Worm (Caenorhabditis elegans): ENCODE measurements around the gene unc-103.

DNA sequence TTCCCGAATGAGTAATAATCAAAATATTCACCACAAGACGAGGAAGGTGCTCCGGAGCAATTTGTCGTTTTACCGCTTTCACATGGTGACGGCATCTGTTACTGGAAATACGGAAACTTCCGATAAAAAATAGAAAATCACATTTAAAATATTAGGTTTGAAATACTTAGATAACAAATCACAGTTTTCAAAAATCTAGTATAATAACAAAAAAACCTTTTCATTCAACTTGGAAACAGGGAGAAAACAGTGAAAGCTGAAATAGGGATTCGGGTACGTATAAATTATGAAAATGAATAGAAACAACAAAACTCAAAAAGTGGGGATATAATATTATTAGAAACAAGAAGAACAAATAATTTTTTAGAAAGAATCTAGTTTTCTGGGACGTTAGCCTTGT, 66.2 kb downstream of the unc-103 start, which contains the start of gene C16C10.1:
- TF ChIP-seq tbx-11 (GFP tag; IDR thresholded peaks at IDR 0.05) (no peak), ama-1 (optimal IDR thresholded peaks at IDR 0.05) (no peak), hmbx-1 (tag; optimal IDR thresholded peaks at IDR 0.05) (no peak), tra-4 (tag; optimal IDR thresholded peaks at IDR 0.05) (no peak), pes-1 (GFP tag; IDR thresholded peaks at IDR 0.05) (no peak), B0310.2 (tag; optimal IDR thresholded peaks at IDR 0.05) (no peak), aly-1 (tag; optimal IDR thresholded peaks at IDR 0.05) (no peak), scrt-1 (GFP tag; IDR thresholded peaks at IDR 0.05) (no peak), hmg-4 (GFP tag; optimal IDR thresholded peaks at IDR 0.05) (no peak), ceh-36 (tag; optimal IDR thresholded peaks at IDR 0.05) (no peak), flt-1 (GFP tag; IDR thresholded peaks at IDR 0.05) (no peak)

All from whole organism, early embryonic.